Fruit fly (Drosophila melanogaster): ENCODE data around the gene CG5885.

DNA sequence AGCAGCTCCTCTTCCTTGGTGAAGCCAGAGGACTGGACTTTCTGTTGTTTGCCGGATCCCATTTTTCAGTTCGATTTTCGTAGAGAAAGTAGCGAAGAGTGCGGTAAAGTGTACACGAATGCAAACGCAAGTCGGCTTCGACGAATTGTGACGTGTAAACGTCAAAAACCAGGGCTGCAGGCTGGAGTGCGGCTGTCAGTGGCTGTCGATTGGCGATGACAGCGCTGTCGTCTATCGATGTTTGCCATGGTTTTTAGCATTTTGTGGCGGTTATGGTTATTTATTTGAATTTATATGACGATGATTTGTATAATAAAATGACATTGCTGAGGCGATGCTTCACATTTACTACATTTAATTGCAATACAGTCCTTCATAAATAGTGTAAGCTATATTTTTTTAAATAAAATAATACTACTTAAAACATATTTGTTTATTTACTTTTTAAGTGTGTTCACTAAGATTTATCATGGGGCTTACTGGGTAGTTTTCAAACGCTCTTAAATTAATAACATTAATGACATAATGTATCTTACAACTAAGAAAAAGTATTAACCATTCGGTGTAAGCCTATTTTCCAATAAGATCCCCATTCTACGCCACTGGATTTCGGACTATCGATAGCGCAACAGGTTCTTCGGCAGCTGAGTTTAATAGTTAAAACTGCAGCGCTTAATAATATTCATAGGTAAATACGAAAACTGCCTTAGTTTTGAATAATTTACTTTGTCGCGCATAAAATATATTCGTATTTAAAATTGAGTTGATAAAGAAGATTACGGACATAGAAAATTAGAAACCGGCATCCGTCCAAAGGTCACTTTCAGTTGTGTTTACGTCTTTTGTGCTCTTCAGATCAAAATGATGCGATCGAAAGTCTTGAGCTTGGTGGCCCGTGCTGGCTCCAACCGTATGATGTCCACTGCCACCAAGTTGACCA is at the start of gene CG5885, which contains the start of gene CG4598:
- TF ChIP-seq gl (tag; optimal IDR thresholded peaks at IDR 0.05) (peak; percentile 81), fd96Ca (GFP tag; IDR thresholded peaks at IDR 0.05) (peak; percentile 43; the same call in 1 of the 3 replicates), D1 (tag; optimal IDR thresholded peaks at IDR 0.05) (no peak)
